Worm (Caenorhabditis elegans) whole organism, early embryonic: ENCODE data around the gene F42G2.7.

Experiments used
- ama-1 ChIP-seq: fragments of 150-350 bp; optimal IDR thresholded peaks from 2 replicates; lab custom pipeline; 2014
- ceh-13 ChIP-seq: fragments of 200-800 bp; sonication (Bioruptor generic); optimal IDR thresholded peaks from 2 replicates; lab custom pipeline; 2018; ENCODE audit warnings: mild to moderate bottlenecking, missing genetic modification characterization, missing compliant biosample characterization
- ceh-36 ChIP-seq: sonication (generic microtip); optimal IDR thresholded peaks from 2 replicates; lab custom pipeline; 2016; ENCODE audit warnings: missing genetic modification characterization, inconsistent platforms, missing compliant biosample characterization
- flt-1 ChIP-seq: fragments of 200-800 bp; sonication (Bioruptor generic); IDR thresholded peaks from 2 replicates; pipeline ENCODE4 v1.3.6; 2022; ENCODE audit warnings: missing genetic modification characterization, missing compliant biosample characterization
- hmbx-1 ChIP-seq: sonication (generic microtip); optimal IDR thresholded peaks from 2 replicates; lab custom pipeline; 2016; ENCODE audit warnings: mild to moderate bottlenecking, missing genetic modification characterization, missing compliant biosample characterization

ce11 chrII:2390884-2391283 is 27.1 kb upstream of the F42G2.7 start, which contains the start of gene F16G10.10:
- TF ChIP-seq ama-1 (lab: Kevin White, UChicago) (no peak), ceh-13 (GFP tag; lab: Kevin White, UChicago) (no peak), flt-1 (GFP tag; lab: Robert Waterston, UW) (no peak), hmbx-1 (tag; lab: Kevin White, UChicago) (no peak), ceh-36 (tag; lab: Kevin White, UChicago) (no peak)
